Fruit fly (Drosophila melanogaster) whole organism, embryonic: ENCODE data around the gene TbCMF46.

ENCODE experiments used
- Awh ChIP-seq: fragments of 200-800 bp; sonication (Bioruptor generic); IDR thresholded peaks from 2 replicates; pipeline ENCODE4, ENCODE4 v1.3.6; 2022; ENCODE audit warnings: missing biosample characterization, missing genetic modification characterization
- CG10321 ChIP-seq: fragments of 200-800 bp; sonication (Bioruptor generic); IDR thresholded peaks from 2 replicates; pipeline ENCODE4 v1.3.6; 2022; ENCODE audit warnings: missing biosample characterization, missing genetic modification characterization
- CG10565 ChIP-seq: fragments of 200-800 bp; sonication (Bioruptor generic); optimal IDR thresholded peaks from 3 replicates; lab custom pipeline; 2016; ENCODE audit warnings: missing biosample characterization, mild to moderate bottlenecking, missing genetic modification characterization
- CG10654 ChIP-seq: fragments of 200-800 bp; sonication (Bioruptor generic); optimal IDR thresholded peaks from 2 replicates; lab custom pipeline; 2016; ENCODE audit warnings: missing biosample characterization, missing genetic modification characterization
- CG11247 ChIP-seq: fragments of 200-800 bp; sonication (Bioruptor generic); IDR thresholded peaks from 2 replicates; pipeline ENCODE4 v1.3.6; 2022; ENCODE audit warnings: missing biosample characterization, missing genetic modification characterization
- CG11398 ChIP-seq: fragments of 200-800 bp; sonication (Bioruptor generic); optimal IDR thresholded peaks from 2 replicates; lab custom pipeline; 2016; ENCODE audit warnings: missing biosample characterization, missing genetic modification characterization
- CG11504 ChIP-seq: fragments of 200-800 bp; sonication (Bioruptor generic); optimal IDR thresholded peaks from 3 replicates; lab custom pipeline; 2019; ENCODE audit warnings: missing biosample characterization, mild to moderate bottlenecking, missing genetic modification characterization, moderate library complexity
- CG11695 ChIP-seq: fragments of 200-800 bp; sonication (Bioruptor generic); IDR thresholded peaks from 3 replicates; pipeline ENCODE4 v1.3.6; 2022; ENCODE audit warnings: missing biosample characterization, missing genetic modification characterization
- CG12299 ChIP-seq: fragments of 200-800 bp; sonication (Bioruptor generic); optimal IDR thresholded peaks from 2 replicates; lab custom pipeline; 2018; ENCODE audit warnings: missing biosample characterization, mild to moderate bottlenecking, missing genetic modification characterization
- CG12769 ChIP-seq: fragments of 200-800 bp; sonication (Bioruptor generic); optimal IDR thresholded peaks from 2 replicates; lab custom pipeline; 2019; ENCODE audit warnings: missing biosample characterization, mild to moderate bottlenecking, missing genetic modification characterization, moderate library complexity
- CG1529 ChIP-seq: fragments of 200-800 bp; sonication (Bioruptor generic); optimal IDR thresholded peaks from 3 replicates; lab custom pipeline; 2018; ENCODE audit warnings: missing biosample characterization, missing genetic modification characterization
- CG15479 ChIP-seq: fragments of 200-800 bp; sonication (Bioruptor generic); optimal IDR thresholded peaks from 3 replicates; lab custom pipeline; 2019; ENCODE audit warnings: missing biosample characterization, mild to moderate bottlenecking, missing genetic modification characterization, moderate library complexity
- CG1603 ChIP-seq: fragments of 200-800 bp; sonication (Bioruptor generic); optimal IDR thresholded peaks from 2 replicates; lab custom pipeline; 2019; ENCODE audit warnings: missing biosample characterization, mild to moderate bottlenecking, missing genetic modification characterization, moderate library complexity
- CG17359 ChIP-seq: fragments of 200-800 bp; sonication (Bioruptor generic); optimal IDR thresholded peaks from 3 replicates; lab custom pipeline; 2018; ENCODE audit warnings: missing biosample characterization, mild to moderate bottlenecking, missing genetic modification characterization, moderate library complexity
- CG17385 ChIP-seq: fragments of 200-800 bp; sonication (Bioruptor generic); optimal IDR thresholded peaks from 3 replicates; lab custom pipeline; 2018; ENCODE audit warnings: missing biosample characterization, mild to moderate bottlenecking, missing genetic modification characterization
- CG32772 ChIP-seq: fragments of 200-800 bp; sonication (Bioruptor generic); IDR thresholded peaks from 2 replicates; pipeline ENCODE4 v1.3.6; 2022; ENCODE audit warnings: missing biosample characterization, missing genetic modification characterization
- CG42726 ChIP-seq: fragments of 200-800 bp; sonication (Bioruptor generic); IDR thresholded peaks from 2 replicates; pipeline ENCODE4 v1.3.6; 2022; ENCODE audit warnings: missing biosample characterization, missing genetic modification characterization; ENCODE audit not compliant: partially characterized antibody
- CG4328 ChIP-seq: fragments of 200-800 bp; sonication (Bioruptor generic); optimal IDR thresholded peaks from 3 replicates; lab custom pipeline; 2017; ENCODE audit warnings: missing biosample characterization, missing genetic modification reagents, missing genetic modification characterization
- CG4424 ChIP-seq: fragments of 200-800 bp; sonication (Bioruptor generic); optimal IDR thresholded peaks from 3 replicates; lab custom pipeline; 2016; ENCODE audit warnings: missing biosample characterization, missing genetic modification characterization
- CG6175 ChIP-seq: fragments of 200-800 bp; sonication (Bioruptor generic); IDR thresholded peaks from 3 replicates; pipeline ENCODE4 v1.3.6; 2022; ENCODE audit warnings: missing biosample characterization, missing genetic modification characterization
- CG6854 ChIP-seq: fragments of 200-800 bp; sonication (Bioruptor generic); optimal IDR thresholded peaks from 3 replicates; lab custom pipeline; 2017; ENCODE audit warnings: missing biosample characterization, mild to moderate bottlenecking, missing genetic modification characterization
- CG7745 ChIP-seq: fragments of 200-800 bp; sonication (Bioruptor generic); optimal IDR thresholded peaks from 2 replicates; lab custom pipeline; 2018; ENCODE audit warnings: missing biosample characterization, mild to moderate bottlenecking, missing genetic modification characterization, moderate library complexity
- CG8359 ChIP-seq: fragments of 200-800 bp; sonication (Bioruptor generic); optimal IDR thresholded peaks from 2 replicates; lab custom pipeline; 2017; ENCODE audit warnings: missing biosample characterization, mild to moderate bottlenecking, missing genetic modification characterization, borderline replicate concordance
- CG9437 ChIP-seq: fragments of 200-800 bp; sonication (Bioruptor generic); optimal IDR thresholded peaks from 2 replicates; lab custom pipeline; 2018; ENCODE audit warnings: missing biosample characterization, mild to moderate bottlenecking, missing genetic modification characterization
- Dad ChIP-seq: fragments of 200-800 bp; sonication (Bioruptor generic); optimal IDR thresholded peaks from 3 replicates; lab custom pipeline; 2016; ENCODE audit warnings: missing biosample characterization, missing genetic modification characterization
- E2f2 ChIP-seq: fragments of 200-800 bp; sonication (Bioruptor generic); IDR thresholded peaks from 2 replicates; pipeline ENCODE4 v1.3.6; 2022; ENCODE audit warnings: missing biosample characterization, missing genetic modification characterization
- Gug ChIP-seq: fragments of 200-800 bp; sonication (Bioruptor generic); IDR thresholded peaks from 4 replicates; pipeline ENCODE4 v1.3.6; 2022; ENCODE audit warnings: missing biosample characterization, missing genetic modification characterization
- HmgD ChIP-seq: fragments of 200-800 bp; sonication (Bioruptor generic); optimal IDR thresholded peaks from 3 replicates; lab custom pipeline; 2016; ENCODE audit warnings: missing biosample characterization, missing genetic modification characterization
- Hmx ChIP-seq: fragments of 200-800 bp; sonication (Bioruptor generic); optimal IDR thresholded peaks from 2 replicates; lab custom pipeline; 2016; ENCODE audit warnings: missing biosample characterization, missing genetic modification characterization
- Mes4 ChIP-seq: fragments of 200-800 bp; sonication (Bioruptor generic); optimal IDR thresholded peaks from 2 replicates; lab custom pipeline; 2016; ENCODE audit warnings: missing biosample characterization, missing genetic modification characterization
- Nf-YC ChIP-seq: fragments of 200-800 bp; optimal IDR thresholded peaks from 3 replicates; lab custom pipeline; 2019; ENCODE audit warnings: missing biosample characterization, mild to moderate bottlenecking, missing genetic modification characterization, moderate library complexity
- NfI ChIP-seq: fragments of 200-800 bp; sonication (Bioruptor generic); optimal IDR thresholded peaks from 3 replicates; lab custom pipeline; 2018; ENCODE audit warnings: missing biosample characterization, mild to moderate bottlenecking, missing genetic modification characterization, moderate library complexity
- Sry-δ ChIP-seq: fragments of 200-800 bp; sonication (Bioruptor generic); optimal IDR thresholded peaks from 2 replicates; lab custom pipeline; 2016; ENCODE audit warnings: missing biosample characterization, missing genetic modification characterization
- aop ChIP-seq: fragments of 200-800 bp; sonication (Bioruptor generic); IDR thresholded peaks from 2 replicates; pipeline ENCODE4 v1.3.6; 2022; ENCODE audit warnings: missing biosample characterization, missing genetic modification characterization
- ap ChIP-seq: fragments of 200-800 bp; sonication (Bioruptor generic); IDR thresholded peaks from 2 replicates; pipeline ENCODE4 v1.3.6; 2022; ENCODE audit warnings: missing biosample characterization, missing genetic modification characterization
- cad ChIP-seq: fragments of >200 bp; optimal IDR thresholded peaks from 2 replicates; lab custom pipeline; 2017; ENCODE audit warnings: missing biosample characterization, missing genetic modification characterization
- chif ChIP-seq, 2 experiments: fragments of 200-800 bp; sonication (Bioruptor generic); optimal IDR thresholded peaks; 3 replicates each; lab custom pipeline; 2016; ENCODE audit warnings: missing biosample characterization in 2 of 2, missing genetic modification characterization in 2 of 2
- chinmo ChIP-seq: fragments of 200-800 bp; sonication (Bioruptor generic); IDR thresholded peaks from 4 replicates; pipeline ENCODE4 v1.3.6; 2022; ENCODE audit warnings: missing biosample characterization, missing genetic modification characterization; ENCODE audit not compliant: partially characterized antibody
- emc ChIP-seq: fragments of 200-800 bp; sonication (Bioruptor generic); optimal IDR thresholded peaks from 2 replicates; lab custom pipeline; 2016; ENCODE audit warnings: missing biosample characterization, missing genetic modification characterization
- exex ChIP-seq: fragments of 200-800 bp; sonication (Bioruptor generic); optimal IDR thresholded peaks from 4 replicates; lab custom pipeline; 2018; ENCODE audit warnings: missing biosample characterization, mild to moderate bottlenecking, missing genetic modification characterization, moderate library complexity
- eyg ChIP-seq: fragments of 200-800 bp; sonication (Bioruptor generic); optimal IDR thresholded peaks from 3 replicates; lab custom pipeline; 2016; ENCODE audit warnings: missing biosample characterization, missing genetic modification characterization
- fru ChIP-seq: fragments of >200 bp; optimal IDR thresholded peaks from 2 replicates; lab custom pipeline; 2017
- hkb ChIP-seq, 2 experiments: fragments of 200-800 bp in 1 of 2; fragments of >200 bp in 1 of 2; sonication (Bioruptor generic) in 1 of 2; IDR thresholded peaks in 1 of 2; optimal IDR thresholded peaks in 1 of 2; 2 replicates each; pipeline versions ENCODE4 v1.3.6 to Lab custom; 2017 to 2022; ENCODE audit warnings: missing biosample characterization in 1 of 2, missing genetic modification characterization in 1 of 2
- hth ChIP-seq: fragments of >200 bp; optimal IDR thresholded peaks from 2 replicates; lab custom pipeline; 2017; ENCODE audit warnings: inconsistent platforms
- lab ChIP-seq: fragments of 200-800 bp; sonication (Bioruptor generic); optimal IDR thresholded peaks from 3 replicates; lab custom pipeline; 2017; ENCODE audit warnings: missing biosample characterization, missing genetic modification characterization, mild to moderate bottlenecking, moderate library complexity, missing genetic modification reagents
- mam ChIP-seq: fragments of 200-800 bp; sonication (Bioruptor generic); optimal IDR thresholded peaks from 3 replicates; lab custom pipeline; 2016; ENCODE audit warnings: missing biosample characterization, missing genetic modification characterization
- repo ChIP-seq: fragments of 200-800 bp; sonication (Bioruptor generic); optimal IDR thresholded peaks from 2 replicates; lab custom pipeline; 2016; ENCODE audit warnings: missing biosample characterization, missing genetic modification characterization
- run ChIP-seq: fragments of 200-800 bp; sonication (Bioruptor generic); optimal IDR thresholded peaks from 3 replicates; lab custom pipeline; 2018; ENCODE audit warnings: missing biosample characterization, mild to moderate bottlenecking, missing genetic modification characterization
- seq ChIP-seq: fragments of 200-800 bp; sonication (Bioruptor generic); IDR thresholded peaks from 2 replicates; pipeline ENCODE4 v1.3.6; 2022; ENCODE audit warnings: missing biosample characterization, missing genetic modification characterization
- sug ChIP-seq: fragments of 200-800 bp; optimal IDR thresholded peaks from 2 replicates; lab custom pipeline; 2019; ENCODE audit warnings: missing biosample characterization, mild to moderate bottlenecking, missing genetic modification characterization, moderate library complexity
- tll ChIP-seq, 2 experiments: fragments of 200-800 bp in 1 of 2; fragments of >200 bp in 1 of 2; sonication (Bioruptor generic) in 1 of 2; optimal IDR thresholded peaks; 2 replicates each; lab custom pipeline; 2017 to 2019; ENCODE audit warnings: missing biosample characterization in 2 of 2, missing genetic modification characterization in 2 of 2, mild to moderate bottlenecking in 1 of 2, moderate library complexity in 1 of 2

The TbCMF46 gene

dm6 chr2L:9912570-9913260 is 11.9 kb downstream of the TbCMF46 start, which contains the start of the genes Etl1 and Srp54 (continued):
- TF ChIP-seq aop (GFP tag; lab: Robert Waterston, UW) (no peak), tll (GFP tag; optimal IDR thresholded peaks at IDR 0.05; lab: Kevin White, UChicago) (no peak), Gug (GFP tag; lab: Robert Waterston, UW) (peak; percentile 39; the same call in 2 of the 4 replicates), sug (tag; lab: Kevin White, UChicago) (peak; percentile 9), chif (GFP tag; optimal IDR thresholded peaks at IDR 0.05; lab: Kevin White, UChicago) (no peak), E2f2 (GFP tag; lab: Robert Waterston, UW) (peak; percentile 84), hkb (optimal IDR thresholded peaks at IDR 0.05; lab: Kevin White, UChicago) (peak; percentile 84), hkb (GFP tag; IDR thresholded peaks at IDR 0.05; lab: Robert Waterston, UW) (no peak), CG11398 (GFP tag; lab: Kevin White, UChicago) (no peak), CG1603 (peak; percentile 0), Sry-δ (GFP tag; lab: Kevin White, UChicago) (peak; percentile 28), Hmx (GFP tag; lab: Kevin White, UChicago) (no peak), Awh (GFP tag; lab: Robert Waterston, UW) (no peak), CG7745 (no peak), CG12299 (no peak), eyg (no peak), chinmo (GFP tag; lab: Robert Waterston, UW) (no peak), emc (GFP tag; lab: Kevin White, UChicago) (no peak), CG15479 (no peak), CG1529 (GFP tag; lab: Kevin White, UChicago) (no peak), CG17385 (GFP tag; lab: Kevin White, UChicago) (no peak), ap (GFP tag; lab: Robert Waterston, UW) (no peak), CG10565 (GFP tag; lab: Kevin White, UChicago) (no peak), CG9437 (no peak), CG11247 (GFP tag; lab: Robert Waterston, UW) (no peak), CG4424 (GFP tag; lab: Kevin White, UChicago) (peak; percentile 2), NfI (no peak), Dad (GFP tag; lab: Kevin White, UChicago) (no peak), lab (no peak), CG8359 (GFP tag; lab: Kevin White, UChicago) (no peak), seq (GFP tag; lab: Robert Waterston, UW) (no peak), CG11504 (tag; lab: Kevin White, UChicago) (peak; percentile 11), CG4328 (GFP tag; lab: Kevin White, UChicago) (no peak), exex (peak; percentile 1), CG11695 (GFP tag; lab: Robert Waterston, UW) (no peak), mam (GFP tag; lab: Kevin White, UChicago) (no peak), CG42726 (GFP tag; lab: Robert Waterston, UW) (no peak), hth (no peak), CG10654 (GFP tag; lab: Kevin White, UChicago) (no peak), CG12769 (no peak), CG10321 (no peak), Nf-YC (peak; percentile 35), CG6854 (GFP tag; lab: Kevin White, UChicago) (no peak), CG32772 (GFP tag; lab: Robert Waterston, UW) (no peak), CG6175 (GFP tag; lab: Robert Waterston, UW) (no peak), HmgD (GFP tag; lab: Kevin White, UChicago) (no peak), CG17359 (tag; lab: Kevin White, UChicago) (no peak), repo (GFP tag; lab: Kevin White, UChicago) (no peak), run (tag; lab: Kevin White, UChicago) (no peak), Mes4 (GFP tag; lab: Kevin White, UChicago) (no peak), fru (lab: Kevin White, UChicago) (no peak), cad (GFP tag; lab: Kevin White, UChicago) (no peak)
